Worm (Caenorhabditis elegans) whole organism, midembryonic: ENCODE data around the gene hxk-3.

ENCODE experiments used
- T22C8.4 ChIP-seq: fragments of 200-800 bp; sonication (Bioruptor generic); IDR thresholded peaks from 2 replicates; pipeline ENCODE4 v1.3.6; 2022; ENCODE audit warnings: missing genetic modification characterization, missing compliant biosample characterization
- cog-1 ChIP-seq: sonication (generic microtip); optimal IDR thresholded peaks from 2 replicates; lab custom pipeline; 2016; ENCODE audit warnings: missing genetic modification characterization, missing compliant biosample characterization
- flt-1 ChIP-seq: fragments of 200-800 bp; sonication (Bioruptor generic); IDR thresholded peaks from 2 replicates; pipeline ENCODE4 v1.3.6; 2022; ENCODE audit warnings: missing genetic modification characterization, missing compliant biosample characterization
- med-1 ChIP-seq: sonication (generic microtip); optimal IDR thresholded peaks from 2 replicates; lab custom pipeline; 2017; ENCODE audit warnings: missing genetic modification characterization, mild to moderate bottlenecking, missing compliant biosample characterization, antibody characterized with exemption, missing genetic modification reagents; ENCODE audit not compliant: insufficient read depth
- ref-1 ChIP-seq: fragments of 200-800 bp; sonication (Bioruptor generic); conservative IDR thresholded peaks from 2 replicates; pipeline ENCODE4 v1.3.6; 2022; ENCODE audit warnings: missing genetic modification reagents, missing genetic modification characterization, missing compliant biosample characterization
- tab-1 ChIP-seq: fragments of 200-800 bp; sonication (Bioruptor generic); IDR thresholded peaks from 2 replicates; pipeline ENCODE4 v1.3.6; 2022; ENCODE audit warnings: missing genetic modification characterization, missing compliant biosample characterization
- ztf-23 ChIP-seq: fragments of 200-800 bp; sonication (Bioruptor generic); IDR thresholded peaks from 2 replicates; pipeline ENCODE4 v1.3.6; 2022; ENCODE audit warnings: missing genetic modification reagents, missing genetic modification characterization, missing compliant biosample characterization
- ztf-29 ChIP-seq: fragments of 200-800 bp; sonication (Bioruptor generic); IDR thresholded peaks from 2 replicates; pipeline ENCODE4 v1.3.6; 2022; ENCODE audit warnings: missing genetic modification reagents, missing genetic modification characterization, missing compliant biosample characterization

DNA sequence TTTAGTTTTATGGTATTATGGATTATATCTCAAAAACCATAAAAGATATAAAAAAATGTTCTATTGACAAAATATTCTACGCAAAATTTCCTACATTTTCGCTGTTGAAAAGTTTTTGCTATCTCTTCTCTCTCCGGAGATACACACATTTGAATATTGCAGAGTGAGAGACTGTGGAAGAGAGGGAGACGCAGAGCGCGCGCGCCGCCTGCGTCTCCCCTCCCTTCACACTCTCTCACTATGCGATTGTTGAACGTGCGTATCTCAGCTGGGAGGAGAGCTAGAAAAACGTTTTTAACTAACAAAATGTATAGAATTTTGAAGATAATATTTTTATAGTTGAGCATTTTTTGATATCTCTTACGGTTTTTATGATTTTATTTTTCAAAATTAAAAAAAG, 28.3 kb upstream of the hxk-3 start:
- TF ChIP-seq flt-1 (no peak), cog-1 (no peak), ztf-29 (GFP tag; lab: Robert Waterston, UW) (no peak), tab-1 (no peak), T22C8.4 (no peak), ztf-23 (GFP tag; lab: Robert Waterston, UW) (no peak), med-1 (GFP tag; lab: Kevin White, UChicago) (no peak), ref-1 (GFP tag; lab: Robert Waterston, UW) (no peak)
